Worm (Caenorhabditis elegans): ENCODE data around the gene C04A11.2.

C04A11.2 gene

ce11 chrX:13668728-13669127 is at the start of gene C04A11.2:
Gene C04A11.2 (minus strand): TSS chrX:13668828.
- TF ChIP-seq unc-62 (GFP tag; optimal IDR thresholded peaks at IDR 0.05): no peak

- no peak for TF ChIP-seq unc-62 (GFP tag; optimal IDR thresholded peaks at IDR 0.05)
Measured at ce11 chrX:13717053-13717671, 48.5 kb upstream of the C04A11.2 start, which contains the start of gene shc-3. Gene shc-3 (plus strand): TSS chrX:13717536.

- no peak for TF ChIP-seq unc-62 (GFP tag; optimal IDR thresholded peaks at IDR 0.05)
Measured at ce11 chrX:13716313-13716712, 47.7 kb upstream of the C04A11.2 start.

ce11 chrX:13714710-13715109 is 46.1 kb upstream of the C04A11.2 start:
- no peak for TF ChIP-seq unc-62 (GFP tag; optimal IDR thresholded peaks at IDR 0.05)

ce11 chrX:13713857-13714256 is 45.2 kb upstream of the C04A11.2 start, which contains the start of gene K11E4.1:
Gene K11E4.1 (plus strand): TSS chrX:13714157.
- TF ChIP-seq unc-62 (GFP tag; optimal IDR thresholded peaks at IDR 0.05): no peak

- TF ChIP-seq unc-62 (GFP tag; optimal IDR thresholded peaks at IDR 0.05): no peak
Measured at ce11 chrX:13712992-13713391, 44.4 kb upstream of the C04A11.2 start.

ce11 chrX:13711909-13712308 is 43.3 kb upstream of the C04A11.2 start, which contains the start of gene K02D3.2:
Gene K02D3.2 (minus strand): TSS chrX:13712009.
- TF ChIP-seq unc-62 (GFP tag; optimal IDR thresholded peaks at IDR 0.05): no peak

ce11 chrX:13709060-13709459 is 40.4 kb upstream of the C04A11.2 start:
- TF ChIP-seq unc-62 (GFP tag; optimal IDR thresholded peaks at IDR 0.05): no peak

ce11 chrX:13706607-13707006 is 38.0 kb upstream of the C04A11.2 start, which contains the start of gene K02D3.1:
Gene K02D3.1 (plus strand): TSS chrX:13706907.
- no peak for TF ChIP-seq unc-62 (GFP tag; optimal IDR thresholded peaks at IDR 0.05)

ce11 chrX:13702923-13703322 is 34.3 kb upstream of the C04A11.2 start:
- no peak for TF ChIP-seq unc-62 (GFP tag; optimal IDR thresholded peaks at IDR 0.05)

ce11 chrX:13700642-13701233 is 32.1 kb upstream of the C04A11.2 start:
- TF ChIP-seq unc-62 (GFP tag; optimal IDR thresholded peaks at IDR 0.05): peak; percentile 53

- TF ChIP-seq unc-62 (GFP tag; optimal IDR thresholded peaks at IDR 0.05): no peak
Measured at ce11 chrX:13697520-13697919, 28.9 kb upstream of the C04A11.2 start.

- TF ChIP-seq unc-62 (GFP tag; optimal IDR thresholded peaks at IDR 0.05): no peak
Measured at ce11 chrX:13696152-13696551, 27.5 kb upstream of the C04A11.2 start.

ce11 chrX:13690333-13690732 is 21.7 kb upstream of the C04A11.2 start:
- no peak for TF ChIP-seq unc-62 (GFP tag; optimal IDR thresholded peaks at IDR 0.05)

ce11 chrX:13687655-13688054 is 19.0 kb upstream of the C04A11.2 start, which contains the start of gene adm-2:
Gene adm-2 (plus strand): TSS chrX:13687955.
- no peak for TF ChIP-seq unc-62 (GFP tag; optimal IDR thresholded peaks at IDR 0.05)

- no peak for TF ChIP-seq unc-62 (GFP tag; optimal IDR thresholded peaks at IDR 0.05)
Measured at ce11 chrX:13687111-13687512, 18.5 kb upstream of the C04A11.2 start.

- TF ChIP-seq unc-62 (GFP tag; optimal IDR thresholded peaks at IDR 0.05): no peak
Measured at ce11 chrX:13685725-13686124, 17.1 kb upstream of the C04A11.2 start.

All from whole organism, dauer.